Worm (Caenorhabditis elegans): ENCODE results near the gene pgm-1.
"Not testable (repeated sequence)": the region's sequence is repeated elsewhere in the genome, so short reads cannot be mapped to it uniquely, and the experiment has no call there.

pgm-1 gene

ce11 chrII:4925198-4925764 lies 36.0 kb downstream of the pgm-1 start, which contains the start of gene aagr-2:
Gene aagr-2, minus strand, starts transcription at chrII:4925248.
- TF ChIP-seq ets-4 (tag; optimal IDR thresholded peaks at IDR 0.05) (no peak), fax-1 (tag; optimal IDR thresholded peaks at IDR 0.05) (no peak), C08G9.2 (tag; optimal IDR thresholded peaks at IDR 0.05) (no peak), syd-9 (tag; optimal IDR thresholded peaks at IDR 0.05) (no peak), K09A11.1 (tag; optimal IDR thresholded peaks at IDR 0.05; ENCODE audit: insufficient read depth) (no peak), elt-2 (tag; optimal IDR thresholded peaks at IDR 0.05) (peak; percentile 99)

ce11 chrII:4931286-4931685 lies 42.0 kb downstream of the pgm-1 start:
- TF ChIP-seq ceh-18 (tag; optimal IDR thresholded peaks at IDR 0.05) (no peak), gmeb-2 (tag; optimal IDR thresholded peaks at IDR 0.05) (no peak), fkh-10 (GFP tag; optimal IDR thresholded peaks at IDR 0.05) (no peak), tbx-7 (tag; optimal IDR thresholded peaks at IDR 0.05) (no peak), lim-6 (tag; optimal IDR thresholded peaks at IDR 0.05) (no peak), ceh-14 (tag; optimal IDR thresholded peaks at IDR 0.05) (no peak), Y22D7AL.16 (tag; optimal IDR thresholded peaks at IDR 0.05) (no peak), elt-4 (tag; optimal IDR thresholded peaks at IDR 0.05) (no peak), F13H6.1 (tag; optimal IDR thresholded peaks at IDR 0.05) (no peak), ceh-19 (GFP tag; optimal IDR thresholded peaks at IDR 0.05) (no peak), hlh-30 (tag; optimal IDR thresholded peaks at IDR 0.05; ENCODE audit: insufficient read depth) (no peak), ets-4 (tag; optimal IDR thresholded peaks at IDR 0.05) (no peak), ref-2 (tag; optimal IDR thresholded peaks at IDR 0.05) (no peak), elt-2 (tag; optimal IDR thresholded peaks at IDR 0.05) (no peak), npax-4 (tag; optimal IDR thresholded peaks at IDR 0.05) (no peak), odd-2 (tag; optimal IDR thresholded peaks at IDR 0.05) (no peak), dmd-4 (tag; optimal IDR thresholded peaks at IDR 0.05; ENCODE audit: borderline replicate concordance) (no peak), ztf-16 (tag; optimal IDR thresholded peaks at IDR 0.05) (no peak)

- TF ChIP-seq rnt-1, Y22D7AL.16, ahr-1 (tag; optimal IDR thresholded peaks at IDR 0.05): not testable (repeated sequence)
Observed at ce11 chrII:4932727-4933126, 43.5 kb downstream of the pgm-1 start, which contains the start of gene msp-152. Gene msp-152, plus strand, starts transcription at chrII:4933027.

ce11 chrII:4934954-4935353 lies 45.7 kb downstream of the pgm-1 start, which contains the start of gene gst-30:
Gene gst-30, minus strand, starts transcription at chrII:4935054.
- TF ChIP-seq unc-3 (GFP tag; conservative IDR thresholded peaks at IDR 0.05) = no peak
- no peak for TF ChIP-seq unc-3 (tag; optimal IDR thresholded peaks at IDR 0.05)
- no peak for TF ChIP-seq ref-2 (tag; optimal IDR thresholded peaks at IDR 0.05)
- TF ChIP-seq unc-55 (GFP tag; optimal IDR thresholded peaks at IDR 0.05) = no peak
- no peak for TF ChIP-seq hlh-30 (tag; optimal IDR thresholded peaks at IDR 0.05; ENCODE audit: insufficient read depth)
- TF ChIP-seq odd-2 (tag; optimal IDR thresholded peaks at IDR 0.05) = no peak

- TF ChIP-seq unc-42 (tag; optimal IDR thresholded peaks at IDR 0.05) (peak; percentile 60), fkh-10 (GFP tag; optimal IDR thresholded peaks at IDR 0.05) (no peak), mec-3 (tag; optimal IDR thresholded peaks at IDR 0.05; ENCODE audit: borderline replicate concordance) (no peak), nhr-232 (tag; optimal IDR thresholded peaks at IDR 0.05) (no peak), ceh-48 (tag; optimal IDR thresholded peaks at IDR 0.05) (peak; percentile 25), ceh-45 (GFP tag; IDR thresholded peaks at IDR 0.05) (no peak), ceh-9 (tag; optimal IDR thresholded peaks at IDR 0.05) (no peak), unc-55 (GFP tag; optimal IDR thresholded peaks at IDR 0.05) (no peak), F13H6.1 (tag; optimal IDR thresholded peaks at IDR 0.05) (no peak)
Observed at ce11 chrII:4935518-4935917, 46.3 kb downstream of the pgm-1 start, which contains the start of gene ZK546.5. Gene ZK546.5, plus strand, starts transcription at chrII:4935818.

All from whole organism, late embryonic.